Comparison of ENCODE assay signal across 1 worm cellular context in genomic region chrIII:3322317-3323010, ce11.
TF ChIP-seq lines count a peak whose summit lies in the region.

Gene phf-15 (plus strand): TSS chrIII:3322853.

TF ChIP-seq in whole organism, L1 larva, 84 proteins besides CTCF, POLR2A, EP300 and RAD21 (continued from another document):
- TF ChIP-seq aly-2 (tag; optimal IDR thresholded peaks at IDR 0.05; lab: Kevin White, UChicago) (no peak), F16B12.6 (tag; optimal IDR thresholded peaks at IDR 0.05; lab: Kevin White, UChicago) (peak; percentile 38), irx-1 (tag; optimal IDR thresholded peaks at IDR 0.05; lab: Kevin White, UChicago) (peak; percentile 58)
TF ChIP-seq in whole organism, L1 larva: peak in this region for 18.
